Worm (Caenorhabditis elegans): ENCODE measurements around the gene F56C4.2.

ce11 chrIV:10620811-10621210 is 18.3 kb upstream of the F56C4.2 start, which contains the start of gene R09H10.7:
- no peak for TF ChIP-seq lin-35 (GFP tag; optimal IDR thresholded peaks at IDR 0.05)
- no peak for TF ChIP-seq F39B2.1 (GFP tag; IDR thresholded peaks at IDR 0.05)
- TF ChIP-seq ztf-28 (GFP tag; IDR thresholded peaks at IDR 0.05), result no peak
- no peak for TF ChIP-seq madf-10 (tag; optimal IDR thresholded peaks at IDR 0.05)
- TF ChIP-seq tbx-9 (tag; optimal IDR thresholded peaks at IDR 0.05; ENCODE audit: borderline replicate concordance), result no peak
- TF ChIP-seq bed-2 (GFP tag; IDR thresholded peaks at IDR 0.05), result no peak
- no peak for TF ChIP-seq C06A6.2 (GFP tag; conservative IDR thresholded peaks at IDR 0.05)
- TF ChIP-seq egl-18 (GFP tag; IDR thresholded peaks at IDR 0.05), result no peak
- no peak for TF ChIP-seq K11D2.4 (GFP tag; IDR thresholded peaks at IDR 0.05)
- no peak for TF ChIP-seq gei-17 (GFP tag; optimal IDR thresholded peaks at IDR 0.05)
- no peak for TF ChIP-seq snpc-4 (GFP tag; optimal IDR thresholded peaks at IDR 0.05)
- no peak for TF ChIP-seq snpc-4 (tag; optimal IDR thresholded peaks at IDR 0.05)
- TF ChIP-seq ceh-91 (GFP tag; IDR thresholded peaks at IDR 0.05), result no peak
- no peak for TF ChIP-seq unc-62 (GFP tag; optimal IDR thresholded peaks at IDR 0.05)
- TF ChIP-seq ama-1 (optimal IDR thresholded peaks at IDR 0.05), result no peak
- no peak for TF ChIP-seq ama-1 (GFP tag; optimal IDR thresholded peaks at IDR 0.05)

Data from whole organism, young adult.